Worm (Caenorhabditis elegans): Measurements from ENCODE around the gene ceh-53.

Gene ceh-53

ce11 chrIV:3524584-3525020, 26.6 kb downstream of the ceh-53 start (continued):
- TF ChIP-seq hmg-1.1 (GFP tag; IDR thresholded peaks at IDR 0.05) (peak; percentile 82), Y105C5A.15 (GFP tag; IDR thresholded peaks at IDR 0.05) (peak; percentile 82; the same call in 1 of the 2 replicates), nhr-6 (tag; optimal IDR thresholded peaks at IDR 0.05) (peak; percentile 42), F10B5.3 (tag; optimal IDR thresholded peaks at IDR 0.05) (no peak), pqm-1 (tag; optimal IDR thresholded peaks at IDR 0.05) (no peak), zfp-3 (GFP tag; conservative IDR thresholded peaks at IDR 0.05) (peak; percentile 46; the same call in 1 of the 2 replicates), dpl-1 (GFP tag; optimal IDR thresholded peaks at IDR 0.05) (peak; percentile 3), unc-130 (GFP tag; optimal IDR thresholded peaks at IDR 0.05) (peak; percentile 49), aly-2 (tag; optimal IDR thresholded peaks at IDR 0.05) (no peak), nhr-77 (tag; optimal IDR thresholded peaks at IDR 0.05) (no peak), ZK546.5 (tag; optimal IDR thresholded peaks at IDR 0.05) (no peak), ceh-44 (GFP tag; IDR thresholded peaks at IDR 0.05) (peak; percentile 40; the same call in 1 of the 2 replicates), egl-43 (GFP tag; IDR thresholded peaks at IDR 0.05) (peak; percentile 86)

ce11 chrIV:3526144-3526797, 28.3 kb downstream of the ceh-53 start:
- TF ChIP-seq dmd-8 (GFP tag; IDR thresholded peaks at IDR 0.05) (no peak), gei-8 (GFP tag; optimal IDR thresholded peaks at IDR 0.05) (no peak), tra-1 (GFP tag; IDR thresholded peaks at IDR 0.05) (no peak), unc-62 (GFP tag; optimal IDR thresholded peaks at IDR 0.05 in 1 of 2) (peak in 1 of 2 experiments; percentile 82), unc-62 (tag; optimal IDR thresholded peaks at IDR 0.05) (no peak)

DNA sequence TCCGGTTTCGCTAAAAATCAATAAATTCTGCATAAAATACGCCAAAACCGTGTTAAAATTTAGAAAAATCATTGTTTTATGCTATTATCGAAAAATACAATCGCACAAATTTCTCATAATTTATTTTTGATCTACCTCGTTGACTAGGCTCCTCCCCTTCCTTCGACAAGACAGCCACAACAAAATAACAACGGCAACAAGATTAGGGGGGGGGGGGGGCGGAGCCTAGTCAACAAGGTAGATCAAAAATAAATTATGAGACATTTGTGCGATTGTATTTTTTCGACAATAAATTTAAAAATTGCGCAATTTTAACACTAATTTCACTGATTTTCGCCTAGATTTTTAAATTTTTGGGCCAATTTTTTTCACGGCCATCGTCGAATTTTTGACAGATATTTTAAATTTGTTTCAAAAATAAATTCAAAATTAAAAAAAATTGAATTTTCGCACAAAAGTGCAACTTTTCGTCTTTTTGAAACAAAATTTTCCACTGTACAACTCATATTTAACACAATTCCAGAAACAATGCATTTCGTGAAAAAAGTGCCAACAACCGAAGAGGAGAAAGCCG, 28.9 kb downstream of the ceh-53 start, which contains the start of gene M57.2:
M57.2 (plus strand) TSS at position 524 of the 574 bp plus-strand sequence.
- TF ChIP-seq lin-1 (GFP tag; IDR thresholded peaks at IDR 0.05) (no peak), zfp-2 (tag; optimal IDR thresholded peaks at IDR 0.05) (no peak), mxl-2 (GFP tag; conservative IDR thresholded peaks at IDR 0.05) (no peak), lir-3 (tag; optimal IDR thresholded peaks at IDR 0.05) (no peak), madf-9 (GFP tag; conservative IDR thresholded peaks at IDR 0.05) (no peak), tra-1 (GFP tag; IDR thresholded peaks at IDR 0.05) (no peak), ztf-7 (tag; optimal IDR thresholded peaks at IDR 0.05) (no peak), F49E8.2 (tag; optimal IDR thresholded peaks at IDR 0.05; ENCODE audit: borderline replicate concordance) (no peak), egl-27 (tag; optimal IDR thresholded peaks at IDR 0.05) (no peak), nhr-237 (tag; optimal IDR thresholded peaks at IDR 0.05) (no peak), jun-1 (tag; optimal IDR thresholded peaks at IDR 0.05) (no peak)

ce11 chrIV:3527878-3528277, 29.9 kb downstream of the ceh-53 start:
- no peak for TF ChIP-seq F10B5.3 (tag; optimal IDR thresholded peaks at IDR 0.05)
- no peak for TF ChIP-seq lin-29 (GFP tag; IDR thresholded peaks at IDR 0.05)
- peak; percentile 67 for TF ChIP-seq ceh-28 (tag; optimal IDR thresholded peaks at IDR 0.05)
- TF ChIP-seq T20F7.1 (GFP tag; optimal IDR thresholded peaks at IDR 0.05): no peak
- no peak for TF ChIP-seq D1046.2 (GFP tag; IDR thresholded peaks at IDR 0.05)
- TF ChIP-seq ZK337.2 (GFP tag; IDR thresholded peaks at IDR 0.05): no peak
- TF ChIP-seq nhr-102 (tag; optimal IDR thresholded peaks at IDR 0.05): no peak
- TF ChIP-seq R02D3.7 (tag; optimal IDR thresholded peaks at IDR 0.05): no peak
- TF ChIP-seq unc-62 (GFP tag; optimal IDR thresholded peaks at IDR 0.05 in 1 of 2): peak in 1 of 2 experiments; percentile 40
- TF ChIP-seq unc-62 (tag; optimal IDR thresholded peaks at IDR 0.05): no peak
